Fruit fly (Drosophila melanogaster): ENCODE data around the gene CG33920.

Gene CG33920

dm6 chr3R:31045005-31045404 lies at the start of gene CG33920:
TSS of gene CG33920 (minus strand) at chr3R:31045105.
- TF ChIP-seq EcR (GFP tag; optimal IDR thresholded peaks at IDR 0.05), result no peak
- TF ChIP-seq usp (GFP tag; optimal IDR thresholded peaks at IDR 0.05), result no peak
- TF ChIP-seq pan (optimal IDR thresholded peaks at IDR 0.05), result no peak
- no peak for TF ChIP-seq psq (optimal IDR thresholded peaks at IDR 0.05)
- no peak for TF ChIP-seq Dll (optimal IDR thresholded peaks at IDR 0.05)
- no peak for TF ChIP-seq CG8478 (optimal IDR thresholded peaks at IDR 0.05)

- TF ChIP-seq CG8478 (optimal IDR thresholded peaks at IDR 0.05) (no peak), usp (GFP tag; optimal IDR thresholded peaks at IDR 0.05) (no peak), Dll (optimal IDR thresholded peaks at IDR 0.05) (no peak), EcR (GFP tag; optimal IDR thresholded peaks at IDR 0.05) (no peak), pan (optimal IDR thresholded peaks at IDR 0.05) (no peak), psq (optimal IDR thresholded peaks at IDR 0.05) (no peak)
Measured at dm6 chr3R:31089985-31090384, 45.1 kb upstream of the CG33920 start.

- TF ChIP-seq Dll (optimal IDR thresholded peaks at IDR 0.05) (no peak), psq (optimal IDR thresholded peaks at IDR 0.05) (no peak), CG8478 (optimal IDR thresholded peaks at IDR 0.05) (no peak), EcR (GFP tag; optimal IDR thresholded peaks at IDR 0.05) (no peak), pan (optimal IDR thresholded peaks at IDR 0.05) (no peak)
Measured at dm6 chr3R:31086394-31086793, 41.5 kb upstream of the CG33920 start.

dm6 chr3R:31070732-31071131 lies 25.8 kb upstream of the CG33920 start:
- TF ChIP-seq psq (optimal IDR thresholded peaks at IDR 0.05) (no peak), CG8478 (optimal IDR thresholded peaks at IDR 0.05) (no peak), Dll (optimal IDR thresholded peaks at IDR 0.05) (no peak), EcR (GFP tag; optimal IDR thresholded peaks at IDR 0.05) (no peak), pan (optimal IDR thresholded peaks at IDR 0.05) (no peak), usp (GFP tag; optimal IDR thresholded peaks at IDR 0.05) (no peak)

dm6 chr3R:31066356-31066755 lies 21.5 kb upstream of the CG33920 start:
- TF ChIP-seq Dll (optimal IDR thresholded peaks at IDR 0.05) (no peak), pan (optimal IDR thresholded peaks at IDR 0.05) (no peak), EcR (GFP tag; optimal IDR thresholded peaks at IDR 0.05) (no peak), psq (optimal IDR thresholded peaks at IDR 0.05) (no peak), usp (GFP tag; optimal IDR thresholded peaks at IDR 0.05) (no peak), CG8478 (optimal IDR thresholded peaks at IDR 0.05) (no peak)

dm6 chr3R:31064653-31065322 lies 19.9 kb upstream of the CG33920 start, which contains the start of gene Sox100B:
TSS of gene Sox100B (plus strand) at chr3R:31065253.
- TF ChIP-seq pan (optimal IDR thresholded peaks at IDR 0.05) (no peak), CG8478 (optimal IDR thresholded peaks at IDR 0.05) (no peak), EcR (GFP tag; optimal IDR thresholded peaks at IDR 0.05) (no peak), Dll (optimal IDR thresholded peaks at IDR 0.05) (no peak), usp (GFP tag; optimal IDR thresholded peaks at IDR 0.05) (no peak)

DNA sequence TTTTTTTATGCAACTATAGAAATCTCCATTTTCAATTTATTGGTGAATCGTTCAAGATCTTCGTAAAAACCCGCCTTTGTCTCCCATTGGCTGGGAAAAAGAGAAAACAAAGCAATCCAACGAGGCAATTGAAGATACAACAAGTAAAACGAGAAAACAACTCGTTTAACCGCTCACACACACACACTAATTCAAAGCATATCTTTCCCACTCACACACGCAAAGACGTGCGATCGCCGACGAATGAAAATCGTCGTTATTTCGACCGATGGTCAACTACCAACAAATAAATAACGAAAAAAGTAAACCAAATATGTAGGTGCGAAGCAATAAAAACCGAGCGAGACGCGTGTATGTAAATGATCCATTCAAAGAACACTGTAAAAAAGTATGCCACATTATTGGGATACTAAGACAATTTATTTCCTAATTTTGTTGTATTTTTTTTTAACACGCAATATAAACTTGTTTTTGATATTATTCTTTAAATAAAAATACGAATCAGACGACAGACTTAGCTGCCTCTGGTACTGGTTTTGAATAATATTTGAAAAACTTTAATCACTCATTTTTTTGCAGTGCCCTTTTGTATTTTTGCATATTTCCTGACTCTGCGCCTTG lies 17.5 kb upstream of the CG33920 start:
- TF ChIP-seq CG8478 (optimal IDR thresholded peaks at IDR 0.05), result no peak

dm6 chr3R:31060708-31061625 lies 16.1 kb upstream of the CG33920 start, which contains the start of gene dco:
TSS of gene dco (minus strand) at chr3R:31061210.
- TF ChIP-seq psq (optimal IDR thresholded peaks at IDR 0.05), result no peak
- TF ChIP-seq usp (GFP tag; optimal IDR thresholded peaks at IDR 0.05), result no peak
- TF ChIP-seq Dll (optimal IDR thresholded peaks at IDR 0.05), result peak; percentile 29
- peak; percentile 79 for TF ChIP-seq CG8478 (optimal IDR thresholded peaks at IDR 0.05)
- TF ChIP-seq EcR (GFP tag; optimal IDR thresholded peaks at IDR 0.05), result no peak
- TF ChIP-seq pan (optimal IDR thresholded peaks at IDR 0.05), result no peak

- peak; percentile 81 for TF ChIP-seq pan (optimal IDR thresholded peaks at IDR 0.05)
- no peak for TF ChIP-seq usp (GFP tag; optimal IDR thresholded peaks at IDR 0.05)
- peak; percentile 48 for TF ChIP-seq Dll (optimal IDR thresholded peaks at IDR 0.05)
- TF ChIP-seq psq (optimal IDR thresholded peaks at IDR 0.05), result no peak
Measured at dm6 chr3R:31059807-31060707, 15.2 kb upstream of the CG33920 start.

DNA sequence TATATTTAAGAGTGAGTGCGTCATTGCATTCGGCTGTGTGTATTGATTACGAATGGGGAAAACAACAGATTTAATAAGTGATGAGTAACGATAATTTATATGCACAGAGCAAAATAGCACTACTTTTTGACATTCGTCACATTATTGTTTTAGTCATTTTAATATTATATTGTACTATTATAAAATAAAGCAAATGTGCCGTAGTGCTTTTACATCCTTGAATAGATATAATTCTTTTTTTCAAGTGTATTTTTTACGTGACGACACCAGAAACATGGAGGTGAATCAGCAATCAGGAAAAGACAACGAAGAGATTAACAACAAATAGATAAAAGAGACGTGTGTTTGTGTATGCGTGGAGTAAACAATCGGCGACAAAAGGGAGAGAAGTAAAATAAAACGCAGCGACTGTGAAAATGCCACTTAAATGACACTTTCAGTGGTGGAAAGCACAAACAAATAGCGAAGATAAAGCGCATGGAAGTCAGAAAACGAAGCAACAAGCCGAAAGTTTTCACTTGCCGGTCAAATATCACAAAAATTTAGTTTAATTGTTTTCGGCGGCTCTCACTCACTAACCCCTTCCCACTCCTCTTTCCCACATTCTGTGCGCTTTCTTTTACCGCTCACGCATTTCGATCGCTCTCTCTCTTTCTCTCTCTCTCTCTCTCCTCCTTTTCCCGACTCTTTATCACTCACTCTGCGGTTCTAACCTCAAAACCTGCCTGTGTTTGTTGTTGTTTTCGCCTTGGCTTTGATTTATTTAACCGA lies 14.3 kb upstream of the CG33920 start:
- TF ChIP-seq Dll (optimal IDR thresholded peaks at IDR 0.05), result peak; percentile 25
- no peak for TF ChIP-seq psq (optimal IDR thresholded peaks at IDR 0.05)

dm6 chr3R:31053784-31054221 lies 8.9 kb upstream of the CG33920 start, which contains the start of gene Chchd3:
TSS of gene Chchd3 (minus strand) at chr3R:31053915.
- TF ChIP-seq pan (optimal IDR thresholded peaks at IDR 0.05) (no peak), CG8478 (optimal IDR thresholded peaks at IDR 0.05) (no peak), psq (optimal IDR thresholded peaks at IDR 0.05) (no peak), EcR (GFP tag; optimal IDR thresholded peaks at IDR 0.05) (no peak), Dll (optimal IDR thresholded peaks at IDR 0.05) (no peak), usp (GFP tag; optimal IDR thresholded peaks at IDR 0.05) (no peak)
